Worm (Caenorhabditis elegans) whole organism, mixed stage, embryonic: Measurements from ENCODE around the gene msp-36.

Experiments
- M03D4.4 ChIP-seq: sonication (generic microtip); optimal IDR thresholded peaks from 2 replicates; lab custom pipeline; 2017; ENCODE audit warnings: mild to moderate bottlenecking, missing genetic modification characterization, missing compliant biosample characterization
- bed-3 ChIP-seq: fragments of 200-800 bp; sonication (Bioruptor generic); optimal IDR thresholded peaks from 3 replicates; lab custom pipeline; 2018; ENCODE audit warnings: mild to moderate bottlenecking, missing genetic modification characterization, moderate library complexity, missing compliant biosample characterization
- blmp-1 ChIP-seq: fragments of 150-350 bp; optimal IDR thresholded peaks from 2 replicates; lab custom pipeline; 2014; ENCODE audit warnings: missing biosample characterization, missing genetic modification characterization
- ceh-43 ChIP-seq: fragments of 200-800 bp; sonication (Bioruptor generic); optimal IDR thresholded peaks from 2 replicates; lab custom pipeline; 2018; ENCODE audit warnings: mild to moderate bottlenecking, missing genetic modification characterization, moderate library complexity, missing compliant biosample characterization
- ceh-83 ChIP-seq: fragments of 200-800 bp; sonication (Bioruptor generic); optimal IDR thresholded peaks from 2 replicates; lab custom pipeline; 2018; ENCODE audit warnings: mild to moderate bottlenecking, missing genetic modification characterization, missing compliant biosample characterization
- cnd-1 ChIP-seq: fragments of 200-800 bp; sonication (Bioruptor generic); optimal IDR thresholded peaks from 2 replicates; lab custom pipeline; 2018; ENCODE audit warnings: mild to moderate bottlenecking, missing genetic modification characterization, missing compliant biosample characterization
- drap-1 ChIP-seq: fragments of 200-800 bp; sonication (Bioruptor generic); optimal IDR thresholded peaks from 3 replicates; lab custom pipeline; 2018; ENCODE audit warnings: mild to moderate bottlenecking, missing genetic modification characterization, missing compliant biosample characterization
- elt-1 ChIP-seq: sonication (generic microtip); optimal IDR thresholded peaks from 2 replicates; lab custom pipeline; 2017; ENCODE audit warnings: missing genetic modification characterization, mild to moderate bottlenecking, missing compliant biosample characterization, antibody characterized with exemption, moderate library complexity, borderline replicate concordance; ENCODE audit not compliant: insufficient read depth
- elt-3 ChIP-seq: fragments of 150-350 bp; optimal IDR thresholded peaks from 2 replicates; lab custom pipeline; 2014; ENCODE audit warnings: missing biosample characterization, missing genetic modification characterization
- flh-1 ChIP-seq: fragments of 200-800 bp; sonication (Bioruptor generic); optimal IDR thresholded peaks from 2 replicates; lab custom pipeline; 2018; ENCODE audit warnings: mild to moderate bottlenecking, missing genetic modification characterization, moderate library complexity, missing compliant biosample characterization
- ham-2 ChIP-seq: fragments of 200-800 bp; sonication (Bioruptor generic); optimal IDR thresholded peaks from 2 replicates; lab custom pipeline; 2018; ENCODE audit warnings: mild to moderate bottlenecking, missing genetic modification characterization, missing compliant biosample characterization
- hlh-1 ChIP-seq: fragments of 150-350 bp; optimal IDR thresholded peaks from 2 replicates; lab custom pipeline; 2014; ENCODE audit warnings: missing biosample characterization, missing genetic modification reagents, missing genetic modification characterization
- lin-13 ChIP-seq: fragments of 150-350 bp; optimal IDR thresholded peaks from 2 replicates; lab custom pipeline; 2014; ENCODE audit warnings: missing biosample characterization, missing genetic modification characterization
- lin-32 ChIP-seq: fragments of 200-800 bp; sonication (Bioruptor generic); optimal IDR thresholded peaks from 2 replicates; lab custom pipeline; 2018; ENCODE audit warnings: mild to moderate bottlenecking, missing genetic modification characterization, missing compliant biosample characterization
- lsy-2 ChIP-seq: fragments of 150-350 bp; optimal IDR thresholded peaks from 2 replicates; lab custom pipeline; 2014; ENCODE audit warnings: missing biosample characterization, missing genetic modification characterization
- mab-5 ChIP-seq: fragments of 150-350 bp; optimal IDR thresholded peaks from 2 replicates; lab custom pipeline; 2014; ENCODE audit warnings: missing biosample characterization, missing genetic modification characterization
- mep-1 ChIP-seq: fragments of 150-350 bp; optimal IDR thresholded peaks from 2 replicates; lab custom pipeline; 2017; ENCODE audit warnings: missing biosample characterization, missing genetic modification reagents, missing genetic modification characterization, inconsistent platforms
- mls-2 ChIP-seq: sonication (generic microtip); optimal IDR thresholded peaks from 2 replicates; lab custom pipeline; 2016; ENCODE audit warnings: mild to moderate bottlenecking, missing genetic modification characterization, moderate library complexity, missing compliant biosample characterization
- nhr-12 ChIP-seq: fragments of 150-350 bp; optimal IDR thresholded peaks from 2 replicates; lab custom pipeline; 2014; ENCODE audit warnings: missing biosample characterization, missing genetic modification characterization
- nhr-2 ChIP-seq: fragments of 150-350 bp; optimal IDR thresholded peaks from 2 replicates; lab custom pipeline; 2014; ENCODE audit warnings: missing biosample characterization, missing genetic modification characterization
- nhr-237 ChIP-seq: fragments of 150-350 bp; optimal IDR thresholded peaks from 2 replicates; lab custom pipeline; 2014; ENCODE audit warnings: missing biosample characterization, missing genetic modification characterization
- nhr-28 ChIP-seq: fragments of 150-350 bp; optimal IDR thresholded peaks from 2 replicates; lab custom pipeline; 2014; ENCODE audit warnings: missing biosample characterization, missing genetic modification characterization
- nhr-76 ChIP-seq: sonication (generic microtip); optimal IDR thresholded peaks from 2 replicates; lab custom pipeline; 2017; ENCODE audit warnings: missing biosample characterization, missing genetic modification characterization
- pha-4 ChIP-seq: fragments of 150-350 bp; optimal IDR thresholded peaks from 2 replicates; lab custom pipeline; 2018; ENCODE audit warnings: missing biosample characterization, missing genetic modification reagents, missing genetic modification characterization
- sem-2 ChIP-seq: fragments of 200-800 bp; sonication (Bioruptor generic); optimal IDR thresholded peaks from 2 replicates; lab custom pipeline; 2018; ENCODE audit warnings: mild to moderate bottlenecking, missing genetic modification characterization, missing compliant biosample characterization
- snpc-4 ChIP-seq: fragments of 150-350 bp; optimal IDR thresholded peaks from 2 replicates; lab custom pipeline; 2014; ENCODE audit warnings: missing biosample characterization, missing genetic modification characterization
- sptf-1 ChIP-seq: sonication (generic microtip); optimal IDR thresholded peaks from 2 replicates; lab custom pipeline; 2017; ENCODE audit warnings: mild to moderate bottlenecking, missing genetic modification characterization, moderate library complexity, missing compliant biosample characterization
- tbx-8 ChIP-seq: fragments of 200-800 bp; sonication (Bioruptor generic); optimal IDR thresholded peaks from 2 replicates; lab custom pipeline; 2018; ENCODE audit warnings: mild to moderate bottlenecking, missing genetic modification characterization, moderate library complexity, missing compliant biosample characterization
- unc-120 ChIP-seq: sonication (generic microtip); optimal IDR thresholded peaks from 2 replicates; lab custom pipeline; 2017; ENCODE audit warnings: missing genetic modification characterization, missing compliant biosample characterization; ENCODE audit not compliant: poor library complexity, severe bottlenecking
- unc-39 ChIP-seq: fragments of 150-350 bp; optimal IDR thresholded peaks from 2 replicates; lab custom pipeline; 2014; ENCODE audit warnings: missing biosample characterization, missing genetic modification characterization
- unc-62 ChIP-seq: fragments of 150-350 bp; optimal IDR thresholded peaks from 2 replicates; lab custom pipeline; 2014; ENCODE audit warnings: missing biosample characterization, missing genetic modification reagents, missing genetic modification characterization
- ztf-11 ChIP-seq: fragments of 150-350 bp; optimal IDR thresholded peaks from 2 replicates; lab custom pipeline; 2014; ENCODE audit warnings: missing biosample characterization, missing genetic modification characterization

The msp-36 gene

ce11 chrIV:10066456-10066855 is 28.8 kb upstream of the msp-36 start:
- TF ChIP-seq mep-1 (tag; lab: Kevin White, UChicago) (no peak), nhr-12 (tag; lab: Kevin White, UChicago) (no peak), ceh-43 (no peak), nhr-28 (tag; lab: Kevin White, UChicago) (no peak), blmp-1 (tag; lab: Kevin White, UChicago) (no peak), mls-2 (tag; lab: Kevin White, UChicago) (no peak), lin-32 (GFP tag; lab: Kevin White, UChicago) (no peak), unc-120 (tag; lab: Kevin White, UChicago) (no peak), lsy-2 (no peak), unc-62 (GFP tag; lab: Kevin White, UChicago) (no peak), ztf-11 (tag; lab: Kevin White, UChicago) (no peak), sptf-1 (tag; lab: Kevin White, UChicago) (no peak), hlh-1 (tag; lab: Kevin White, UChicago) (no peak), unc-39 (tag; lab: Kevin White, UChicago) (no peak), ham-2 (GFP tag; lab: Kevin White, UChicago) (no peak)

- TF ChIP-seq nhr-28 (tag; lab: Kevin White, UChicago) (no peak), ceh-43 (no peak), unc-120 (tag; lab: Kevin White, UChicago) (no peak), pha-4 (tag; lab: Kevin White, UChicago) (no peak), nhr-2 (tag; lab: Kevin White, UChicago) (no peak), sptf-1 (tag; lab: Kevin White, UChicago) (no peak), lsy-2 (no peak), elt-1 (tag; lab: Kevin White, UChicago) (no peak), tbx-8 (GFP tag; lab: Kevin White, UChicago) (no peak), unc-62 (GFP tag; lab: Kevin White, UChicago) (no peak), sem-2 (GFP tag; lab: Kevin White, UChicago) (no peak), mep-1 (tag; lab: Kevin White, UChicago) (no peak), lin-32 (GFP tag; lab: Kevin White, UChicago) (no peak), hlh-1 (tag; lab: Kevin White, UChicago) (no peak), cnd-1 (tag; lab: Kevin White, UChicago) (no peak), elt-3 (no peak), flh-1 (no peak), ham-2 (GFP tag; lab: Kevin White, UChicago) (no peak), mls-2 (tag; lab: Kevin White, UChicago) (no peak)
Measured at ce11 chrIV:10067541-10067940, 27.7 kb upstream of the msp-36 start, which contains the start of gene cwn-2. Gene cwn-2 (plus strand): TSS chrIV:10067816.

- TF ChIP-seq nhr-76 (tag; lab: Kevin White, UChicago) (no peak), elt-1 (tag; lab: Kevin White, UChicago) (no peak), lin-32 (GFP tag; lab: Kevin White, UChicago) (no peak)
- TF ChIP-seq, all 35 proteins: peak for 0
Measured at ce11 chrIV:10068266-10068665, 27.0 kb upstream of the msp-36 start.

ce11 chrIV:10072527-10072926 is 22.7 kb upstream of the msp-36 start, which contains the start of gene W01B6.3:
Gene W01B6.3 (minus strand): TSS chrIV:10072627.
- TF ChIP-seq lin-13 (tag; lab: Kevin White, UChicago) (no peak), nhr-237 (no peak), nhr-2 (tag; lab: Kevin White, UChicago) (no peak), tbx-8 (GFP tag; lab: Kevin White, UChicago) (no peak), bed-3 (GFP tag; lab: Kevin White, UChicago) (no peak), blmp-1 (tag; lab: Kevin White, UChicago) (no peak), hlh-1 (tag; lab: Kevin White, UChicago) (no peak), cnd-1 (tag; lab: Kevin White, UChicago) (no peak), unc-62 (GFP tag; lab: Kevin White, UChicago) (no peak), ceh-83 (GFP tag; lab: Kevin White, UChicago) (no peak), mab-5 (tag; lab: Kevin White, UChicago) (no peak), M03D4.4 (tag; lab: Kevin White, UChicago) (no peak), ztf-11 (tag; lab: Kevin White, UChicago) (no peak), ceh-43 (no peak), drap-1 (GFP tag; lab: Kevin White, UChicago) (no peak), snpc-4 (tag; lab: Kevin White, UChicago) (no peak)
